Fruit fly (Drosophila melanogaster) whole organism, pupa: Measurements from ENCODE around the gene CG7483.

Source experiments
- CG10348 ChIP-seq: fragments of 200-800 bp; sonication (Bioruptor generic); IDR thresholded peaks from 2 replicates; pipeline ENCODE4 v1.3.6; 2022; ENCODE audit warnings: missing biosample characterization, missing genetic modification characterization
- CG12605 ChIP-seq: fragments of 200-800 bp; sonication (Bioruptor generic); IDR thresholded peaks from 2 replicates; pipeline ENCODE4 v1.3.6; 2022; ENCODE audit warnings: missing biosample characterization, missing genetic modification characterization
- CG13204 ChIP-seq: fragments of 200-800 bp; sonication (Bioruptor generic); optimal IDR thresholded peaks from 2 replicates; lab custom pipeline; 2018; ENCODE audit warnings: missing biosample characterization, mild to moderate bottlenecking, missing genetic modification characterization, moderate library complexity
- CG14655 ChIP-seq: fragments of 200-800 bp; sonication (Bioruptor generic); optimal IDR thresholded peaks from 3 replicates; lab custom pipeline; 2017; ENCODE audit warnings: mild to moderate bottlenecking, missing biosample characterization, missing genetic modification reagents, missing genetic modification characterization
- CG15710 ChIP-seq: fragments of 200-800 bp; sonication (Bioruptor generic); optimal IDR thresholded peaks from 2 replicates; lab custom pipeline; 2018; ENCODE audit warnings: missing biosample characterization, mild to moderate bottlenecking, missing genetic modification characterization, moderate library complexity
- CG17806 ChIP-seq: fragments of 200-800 bp; sonication (Bioruptor generic); optimal IDR thresholded peaks from 2 replicates; lab custom pipeline; 2018; ENCODE audit warnings: missing biosample characterization, mild to moderate bottlenecking, missing genetic modification characterization, moderate library complexity
- CG32121 ChIP-seq: fragments of 200-800 bp; sonication (Bioruptor generic); IDR thresholded peaks from 2 replicates; pipeline ENCODE4 v1.3.6; 2022; ENCODE audit warnings: missing biosample characterization, missing genetic modification characterization
- CG4496 ChIP-seq: fragments of 200-800 bp; sonication (Bioruptor generic); IDR thresholded peaks from 3 replicates; pipeline ENCODE4 v1.3.6; 2022; ENCODE audit warnings: missing biosample characterization, missing genetic modification characterization
- CG8159 ChIP-seq: fragments of 200-800 bp; sonication (Bioruptor generic); optimal IDR thresholded peaks from 3 replicates; lab custom pipeline; 2018; ENCODE audit warnings: missing biosample characterization, mild to moderate bottlenecking, missing genetic modification characterization, moderate library complexity
- CG8301 ChIP-seq: fragments of 200-800 bp; sonication (Bioruptor generic); optimal IDR thresholded peaks from 2 replicates; lab custom pipeline; 2018; ENCODE audit warnings: missing biosample characterization, mild to moderate bottlenecking, missing genetic modification characterization
- CG9948 ChIP-seq: fragments of 200-800 bp; sonication (Bioruptor generic); optimal IDR thresholded peaks from 2 replicates; lab custom pipeline; 2018; ENCODE audit warnings: missing biosample characterization, mild to moderate bottlenecking, missing genetic modification characterization, moderate library complexity
- D1 ChIP-seq: fragments of 200-800 bp; sonication (Bioruptor generic); optimal IDR thresholded peaks from 2 replicates; lab custom pipeline; 2018; ENCODE audit warnings: missing biosample characterization, mild to moderate bottlenecking, missing genetic modification characterization, moderate library complexity
- EcR ChIP-seq: fragments of 200-800 bp; sonication (Bioruptor generic); optimal IDR thresholded peaks from 3 replicates; lab custom pipeline; 2019; ENCODE audit warnings: missing biosample characterization, missing genetic modification characterization, mild to moderate bottlenecking, moderate library complexity, missing genetic modification reagents
- Ets98B ChIP-seq: fragments of 200-800 bp; sonication (Bioruptor generic); IDR thresholded peaks from 2 replicates; pipeline ENCODE4 v1.3.6; 2022; ENCODE audit warnings: missing biosample characterization, missing genetic modification characterization
- Pif1A ChIP-seq: fragments of 200-800 bp; sonication (Bioruptor generic); optimal IDR thresholded peaks from 3 replicates; lab custom pipeline; 2016; ENCODE audit warnings: missing biosample characterization, missing genetic modification characterization
- Pif1B ChIP-seq: fragments of 200-800 bp; sonication (Bioruptor generic); optimal IDR thresholded peaks from 3 replicates; lab custom pipeline; 2016; ENCODE audit warnings: missing biosample characterization, missing genetic modification characterization
- Snoo ChIP-seq: fragments of 200-800 bp; sonication (Bioruptor generic); optimal IDR thresholded peaks from 3 replicates; lab custom pipeline; 2017; ENCODE audit warnings: missing biosample characterization, mild to moderate bottlenecking, missing genetic modification characterization, inconsistent platforms
- fd96Ca ChIP-seq: fragments of 200-800 bp; sonication (Bioruptor generic); IDR thresholded peaks from 3 replicates; pipeline ENCODE4 v1.3.6; 2022; ENCODE audit warnings: missing biosample characterization, missing genetic modification characterization
- gl ChIP-seq: fragments of 200-800 bp; sonication (Bioruptor generic); optimal IDR thresholded peaks from 2 replicates; lab custom pipeline; 2018; ENCODE audit warnings: missing biosample characterization, mild to moderate bottlenecking, missing genetic modification characterization
- rn ChIP-seq: fragments of 200-800 bp; sonication (Bioruptor generic); IDR thresholded peaks from 2 replicates; pipeline ENCODE4 v1.3.6; 2022; ENCODE audit warnings: missing biosample characterization, missing genetic modification characterization

Gene CG7483

DNA sequence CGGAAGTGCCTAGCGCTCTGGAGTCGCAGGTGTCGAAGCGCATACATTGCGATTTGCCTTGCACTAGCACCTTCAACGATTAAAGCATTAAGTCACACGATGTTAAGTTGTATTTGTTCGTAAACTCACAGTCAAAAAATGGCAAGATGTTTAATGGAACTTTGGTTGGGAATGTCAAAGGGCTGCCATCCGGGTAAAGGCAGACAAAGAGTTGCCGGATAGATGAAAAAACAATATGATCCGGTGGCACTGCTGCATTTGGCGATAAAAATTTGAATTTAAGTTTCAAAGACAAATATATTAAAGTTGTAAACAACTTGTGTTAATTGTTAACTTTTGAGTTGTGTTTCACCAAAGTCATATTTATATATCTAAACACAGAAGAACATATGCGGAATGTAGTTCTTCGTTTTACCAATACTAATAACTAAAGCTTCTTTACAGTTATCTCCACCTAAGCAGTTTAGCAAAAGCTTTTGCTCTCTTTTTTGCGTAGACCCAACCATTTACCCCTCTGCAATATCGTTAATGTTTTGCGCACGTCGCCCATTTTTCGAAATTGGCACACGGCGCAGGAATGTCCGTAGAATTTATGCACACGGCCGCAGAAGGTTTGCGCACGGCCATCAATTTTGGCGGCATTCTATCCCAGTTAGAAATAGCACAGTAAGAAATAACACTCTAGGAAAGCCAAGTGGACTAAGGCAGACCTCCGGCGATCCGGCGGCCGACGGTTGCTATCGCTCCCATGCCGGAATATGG, 3.5 kb downstream of the CG7483 start, which contains the start of gene Coq2:
Coq2 (minus strand) TSS at position 200 of the 762 bp plus-strand sequence.
- no peak for TF ChIP-seq CG12605
- TF ChIP-seq, all 21 proteins: peak for 0

DNA sequence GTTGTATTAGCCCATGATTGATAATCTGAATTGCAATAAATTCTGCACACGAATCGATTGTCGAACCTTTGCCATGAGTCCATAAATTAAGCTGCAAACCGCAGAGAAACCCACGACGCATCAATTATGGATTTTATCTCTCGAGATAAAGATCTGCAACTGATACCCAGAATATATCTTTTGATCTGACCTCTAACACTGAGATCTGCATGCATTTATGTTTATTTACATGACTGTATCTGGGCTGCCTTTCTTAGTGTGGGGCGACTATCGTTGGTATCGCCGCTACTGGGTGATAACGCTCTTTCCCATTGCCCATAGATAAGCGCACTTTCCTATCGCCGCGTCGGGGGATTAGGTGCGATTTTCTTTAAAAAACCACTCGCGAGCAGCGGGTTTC, 4.2 kb downstream of the CG7483 start, which contains the start of gene Ctr1B:
Ctr1B (plus strand) TSS at position 398 of the 400 bp plus-strand sequence.
- TF ChIP-seq CG17806 (no peak), rn (no peak), EcR (GFP tag; lab: Kevin White, UChicago) (no peak), CG14655 (GFP tag; lab: Kevin White, UChicago) (no peak), CG8159 (tag; lab: Kevin White, UChicago) (no peak), CG32121 (GFP tag; lab: Robert Waterston, UW) (no peak), CG10348 (GFP tag; lab: Robert Waterston, UW) (no peak), CG8301 (tag; lab: Kevin White, UChicago) (no peak), D1 (tag; lab: Kevin White, UChicago) (no peak), CG12605 (no peak)

- TF ChIP-seq CG15710 (tag; lab: Kevin White, UChicago) = no peak
- no peak for TF ChIP-seq CG8159 (tag; lab: Kevin White, UChicago)
- no peak for TF ChIP-seq Pif1A
- TF ChIP-seq CG12605 = peak; percentile 65
- TF ChIP-seq CG4496 (GFP tag; lab: Robert Waterston, UW) = 0 out of 3 replicates have a peak, but pooled peaks have one; percentile 21
- TF ChIP-seq Ets98B (GFP tag; lab: Robert Waterston, UW) = peak; percentile 60; the same call in 1 of the 2 replicates
- TF ChIP-seq, all 21 proteins: peak for 3
Observed at dm6 chr3R:8317709-8318335, 4.8 kb downstream of the CG7483 start.

DNA sequence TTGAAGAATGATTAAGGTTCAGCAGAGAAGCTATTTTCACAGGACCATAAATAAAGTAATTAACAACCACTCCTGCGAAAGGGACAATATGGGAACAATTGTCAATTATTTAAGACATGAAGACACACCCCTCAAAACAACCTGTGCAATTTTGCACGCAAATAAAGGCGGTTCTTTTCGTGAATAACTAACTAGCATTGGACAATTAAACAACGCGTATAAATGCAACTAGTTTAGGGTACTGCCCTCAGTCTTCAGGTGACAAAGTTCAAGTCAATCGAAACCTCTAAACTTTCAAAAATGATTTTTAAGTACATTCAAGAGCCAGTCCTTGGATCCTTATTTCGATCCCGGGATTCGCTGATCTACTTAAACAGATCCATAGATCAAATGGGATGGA, 8.4 kb downstream of the CG7483 start, which contains the start of gene Or85a:
Or85a (plus strand) TSS at position 301 of the 400 bp plus-strand sequence.
- TF ChIP-seq CG14655 (GFP tag; lab: Kevin White, UChicago) (no peak), Pif1A (no peak), CG12605 (no peak), fd96Ca (GFP tag; lab: Robert Waterston, UW) (no peak), EcR (GFP tag; lab: Kevin White, UChicago) (no peak), gl (tag; lab: Kevin White, UChicago) (no peak), rn (no peak), CG10348 (GFP tag; lab: Robert Waterston, UW) (no peak), CG8159 (tag; lab: Kevin White, UChicago) (no peak), Pif1B (GFP tag; lab: Kevin White, UChicago) (no peak), D1 (tag; lab: Kevin White, UChicago) (no peak)
- TF ChIP-seq, all 21 proteins: peak for 0

DNA sequence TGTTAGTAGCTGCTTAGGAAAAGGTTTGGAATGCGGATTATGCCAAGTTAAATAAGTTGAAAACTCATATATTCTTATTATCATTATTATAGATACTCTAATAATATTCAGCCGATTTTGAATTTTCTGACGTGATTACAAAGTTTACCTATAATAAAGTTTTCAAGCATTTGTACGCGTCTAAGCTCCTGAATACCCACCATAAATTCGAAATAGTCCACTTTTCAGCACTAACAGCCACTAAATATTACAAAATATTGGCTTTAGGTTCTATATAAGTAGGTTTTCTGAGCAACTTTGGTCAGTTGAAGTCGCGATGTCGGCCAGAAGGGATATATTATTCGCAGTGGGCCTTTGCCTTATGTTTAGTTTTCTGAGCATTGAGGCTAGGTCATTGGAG, 11.0 kb downstream of the CG7483 start, which contains the start of gene CG7443:
CG7443 (plus strand) TSS at position 301 of the 400 bp plus-strand sequence.
- TF ChIP-seq CG4496 (GFP tag; lab: Robert Waterston, UW) (no peak), Pif1A (no peak), Ets98B (GFP tag; lab: Robert Waterston, UW) (no peak), CG13204 (GFP tag; lab: Kevin White, UChicago) (no peak), Snoo (no peak), CG9948 (no peak)
- TF ChIP-seq, all 21 proteins: peak for 0

- TF ChIP-seq rn = no peak
- no peak for TF ChIP-seq CG13204 (GFP tag; lab: Kevin White, UChicago)
- no peak for TF ChIP-seq Pif1A
- no peak for TF ChIP-seq CG17806
- no peak for TF ChIP-seq Snoo
- TF ChIP-seq CG32121 (GFP tag; lab: Robert Waterston, UW) = no peak
- TF ChIP-seq CG12605 = no peak
- TF ChIP-seq CG10348 (GFP tag; lab: Robert Waterston, UW) = no peak
Observed at dm6 chr3R:8326884-8327283, 13.9 kb downstream of the CG7483 start.

DNA sequence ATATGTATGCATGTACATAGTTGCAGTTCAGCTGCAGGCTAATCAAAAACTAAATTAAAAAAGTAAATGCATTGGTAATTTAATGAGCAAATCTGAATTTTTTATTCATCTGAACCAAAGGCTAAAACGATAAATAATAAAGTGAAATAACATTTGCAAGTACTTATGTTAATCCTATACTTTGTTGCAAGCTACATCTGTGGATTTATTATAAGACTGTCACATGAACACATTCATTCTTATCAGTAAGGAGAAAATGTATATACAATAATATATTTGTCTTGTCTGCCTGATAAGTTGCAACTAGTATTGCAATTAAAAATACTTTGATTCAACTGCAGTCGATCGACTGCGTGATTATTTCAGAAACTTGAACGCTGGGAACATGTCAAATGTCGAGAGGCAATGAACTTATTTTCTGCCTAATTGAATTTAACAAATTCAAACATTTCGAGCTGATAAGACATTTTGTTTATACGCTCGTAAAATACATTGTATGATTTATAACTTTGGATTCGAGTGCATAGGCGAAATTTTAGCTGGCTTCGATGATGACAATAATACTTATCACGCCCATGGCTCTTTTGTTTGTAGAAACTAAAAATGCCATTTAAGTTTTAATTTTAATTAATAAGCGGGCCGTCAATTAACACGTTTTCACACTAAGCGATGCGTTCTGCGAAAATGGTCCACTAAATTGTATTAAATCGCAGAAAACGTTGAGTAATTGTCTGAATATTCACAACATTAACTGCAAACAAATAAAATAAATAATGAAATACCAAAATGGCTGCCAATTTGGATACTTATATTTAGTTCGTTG, 15.2 kb downstream of the CG7483 start:
- TF ChIP-seq CG4496 (GFP tag; lab: Robert Waterston, UW) = no peak
